Fruit fly (Drosophila melanogaster): ENCODE measurements around the gene kst.

DNA sequence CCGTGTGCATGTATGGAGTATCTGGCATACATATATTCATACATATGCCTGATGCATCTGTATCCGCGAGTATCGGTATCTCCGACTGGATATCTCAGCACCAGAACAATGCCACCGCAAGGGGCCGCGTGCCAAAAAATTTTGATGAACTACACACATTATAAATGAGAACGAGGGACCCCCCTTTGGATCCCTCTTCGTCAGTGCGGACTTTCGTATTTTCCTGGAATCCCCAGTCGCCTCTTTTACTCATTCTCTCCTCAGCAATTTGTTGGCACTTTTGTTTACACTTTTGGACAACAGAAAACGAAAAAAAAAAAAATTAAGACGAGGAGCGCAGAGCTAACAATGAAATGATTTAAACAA is 48.8 kb downstream of the kst start:
- TF ChIP-seq insv (optimal IDR thresholded peaks at IDR 0.05) (no peak), ttk (optimal IDR thresholded peaks at IDR 0.05) (no peak), h (optimal IDR thresholded peaks at IDR 0.05) (no peak), Myc (optimal IDR thresholded peaks at IDR 0.05) (no peak)

Data from Kc167 (cell line).